Fruit fly (Drosophila melanogaster): ENCODE data around the gene eg.
A peak's percentile ranks its signal among the peaks of the same experiment; 100 is the strongest.

The eg gene

DNA sequence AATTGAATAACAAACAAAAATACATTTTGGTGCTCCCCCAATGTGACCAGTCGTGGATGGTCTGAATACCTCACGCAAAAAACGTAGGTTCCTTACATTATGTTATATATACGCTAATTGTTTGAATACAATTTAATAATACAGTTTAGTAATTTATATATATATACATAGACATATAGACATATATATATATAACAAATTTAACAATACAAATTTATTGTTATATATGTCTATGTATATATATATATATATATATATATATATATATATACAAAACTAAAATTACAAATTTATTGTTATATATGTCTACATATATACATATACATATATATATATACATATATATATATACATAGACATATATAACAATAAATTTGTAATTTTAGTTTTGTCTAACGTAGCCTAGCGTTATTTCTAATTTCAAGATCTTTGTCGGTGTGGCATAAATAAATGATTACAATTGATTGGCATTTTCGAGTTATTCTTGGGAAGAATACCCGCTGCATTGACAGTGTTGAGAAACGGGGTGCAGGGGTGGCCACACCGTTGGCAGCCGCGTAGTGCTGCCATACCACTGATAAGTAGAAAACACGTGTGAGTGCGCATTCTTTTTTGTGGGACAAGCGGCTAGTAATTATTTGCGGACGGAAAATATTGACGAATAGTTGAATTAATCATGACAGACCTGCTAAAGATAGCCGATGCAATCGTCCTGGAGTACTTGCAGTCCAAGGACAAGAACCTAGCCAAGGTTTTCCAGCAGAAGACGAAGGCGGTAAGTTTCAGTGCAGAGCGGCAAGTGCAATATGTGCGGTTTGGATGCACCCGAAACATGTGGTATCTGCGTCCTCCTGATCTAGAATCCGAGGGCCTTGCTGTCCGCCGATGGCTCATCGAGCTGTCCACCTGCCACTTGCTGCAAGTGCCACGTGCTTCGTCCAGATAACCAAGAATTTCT lies 24.0 kb downstream of the eg start, which contains the start of the genes CG7148 and Nopp140 (continued):
- peak; percentile 74 for TF ChIP-seq H2.0 (GFP tag; IDR thresholded peaks at IDR 0.05)
- TF ChIP-seq lola (GFP tag; optimal IDR thresholded peaks at IDR 0.05): peak in 1 of 3 experiments; percentile 14
- TF ChIP-seq Max (GFP tag; optimal IDR thresholded peaks at IDR 0.05): peak; percentile 97
- TF ChIP-seq CG2712 (tag; optimal IDR thresholded peaks at IDR 0.05): peak; percentile 68
- TF ChIP-seq Ptx1 (GFP tag; IDR thresholded peaks at IDR 0.05): peak; percentile 47; the same call in 1 of the 2 replicates
- no peak for TF ChIP-seq Poxn (GFP tag; IDR thresholded peaks at IDR 0.05)
- TF ChIP-seq CG16779 (GFP tag; IDR thresholded peaks at IDR 0.05): peak; percentile 77
- TF ChIP-seq CG4360 (GFP tag; IDR thresholded peaks at IDR 0.05): peak; percentile 7; the same call in 1 of the 2 replicates
- no peak for TF ChIP-seq GATAe (GFP tag; conservative IDR thresholded peaks at IDR 0.05)
- TF ChIP-seq croc (GFP tag; conservative IDR thresholded peaks at IDR 0.05): no peak
- no peak for TF ChIP-seq Lim3 (GFP tag; IDR thresholded peaks at IDR 0.05)
- no peak for TF ChIP-seq org-1 (GFP tag; optimal IDR thresholded peaks at IDR 0.05)
- peak; percentile 59 for TF ChIP-seq CHES-1-like (GFP tag; optimal IDR thresholded peaks at IDR 0.05)
- TF ChIP-seq CG3995 (GFP tag; optimal IDR thresholded peaks at IDR 0.05): peak; percentile 13
- TF ChIP-seq stc (GFP tag; IDR thresholded peaks at IDR 0.05): no peak; the same call in 1 of the 2 replicates
- no peak for TF ChIP-seq cg (GFP tag; optimal IDR thresholded peaks at IDR 0.05)
- peak; percentile 24; the same call in 1 of the 2 replicates for TF ChIP-seq Adf1 (GFP tag; IDR thresholded peaks at IDR 0.05)
- TF ChIP-seq Ravus (GFP tag; IDR thresholded peaks at IDR 0.05): peak; percentile 3; the same call in 1 of the 2 replicates
- TF ChIP-seq p53 (GFP tag; optimal IDR thresholded peaks at IDR 0.05): peak; percentile 40
- peak; percentile 53 for TF ChIP-seq CG2116 (GFP tag; optimal IDR thresholded peaks at IDR 0.05)
- peak; percentile 30 for TF ChIP-seq Six4 (GFP tag; optimal IDR thresholded peaks at IDR 0.05)
- TF ChIP-seq CG7786 (GFP tag; optimal IDR thresholded peaks at IDR 0.05): peak; percentile 64
- peak; percentile 38 to 62 for TF ChIP-seq Pdp1 (GFP tag; optimal IDR thresholded peaks at IDR 0.05)
- TF ChIP-seq Trl (optimal IDR thresholded peaks at IDR 0.05): no peak
- TF ChIP-seq Trl (GFP tag; optimal IDR thresholded peaks at IDR 0.05): peak; percentile 70
- TF ChIP-seq jing (GFP tag; optimal IDR thresholded peaks at IDR 0.05): no peak
- peak; percentile 89 for TF ChIP-seq Ets97D (GFP tag; optimal IDR thresholded peaks at IDR 0.05)
- TF ChIP-seq hbn (GFP tag; IDR thresholded peaks at IDR 0.05; ENCODE audit: partially characterized antibody): no peak
- TF ChIP-seq row (GFP tag; IDR thresholded peaks at IDR 0.05): peak; percentile 82
- TF ChIP-seq CG14667 (GFP tag; IDR thresholded peaks at IDR 0.05): peak; percentile 52
- peak; percentile 66 for TF ChIP-seq shn (GFP tag; optimal IDR thresholded peaks at IDR 0.05)
- TF ChIP-seq vvl (GFP tag; IDR thresholded peaks at IDR 0.05): peak; percentile 74
- TF ChIP-seq NFAT (GFP tag; IDR thresholded peaks at IDR 0.05): peak; percentile 89
- TF ChIP-seq ab (GFP tag; optimal IDR thresholded peaks at IDR 0.05): no peak

DNA sequence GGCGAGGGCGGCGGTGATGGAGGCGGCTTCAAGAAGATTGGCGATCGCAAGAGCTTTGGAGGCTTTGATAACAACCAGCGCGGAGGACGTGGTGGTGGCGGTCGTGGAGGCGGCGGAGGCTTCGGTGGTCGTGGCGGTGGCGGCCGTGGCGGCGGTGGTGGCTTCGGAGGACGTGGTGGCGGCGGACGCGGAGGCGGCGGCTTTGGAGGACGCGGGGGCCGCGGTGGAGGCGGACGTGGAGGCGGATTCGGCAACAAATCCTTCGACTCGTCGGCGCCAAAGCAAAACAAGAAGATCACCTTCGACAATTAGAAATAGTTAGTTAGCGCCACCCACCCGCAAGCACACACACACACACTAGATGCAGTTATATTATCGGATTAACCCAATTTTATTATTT lies 27.1 kb downstream of the eg start:
- peak in 1 of 2 experiments; percentile 79 for TF ChIP-seq Dfd (GFP tag; optimal IDR thresholded peaks at IDR 0.05)
- 0 out of 2 replicates have a peak, but pooled peaks have one; percentile 13 for TF ChIP-seq Dref (GFP tag; IDR thresholded peaks at IDR 0.05)
- no peak for TF ChIP-seq hb (GFP tag; IDR thresholded peaks at IDR 0.05; ENCODE audit: partially characterized antibody)
- 0 out of 3 replicates have a peak, but pooled peaks have one; percentile 29 for TF ChIP-seq HLH4C (GFP tag; IDR thresholded peaks at IDR 0.05; ENCODE audit: partially characterized antibody)
- no peak for TF ChIP-seq CG8281 (tag; optimal IDR thresholded peaks at IDR 0.05)
- TF ChIP-seq Atf-2 (GFP tag; optimal IDR thresholded peaks at IDR 0.05): no peak
- peak; percentile 27; the same call in 1 of the 3 replicates for TF ChIP-seq Opbp (GFP tag; IDR thresholded peaks at IDR 0.05; ENCODE audit: partially characterized antibody)
- no peak for TF ChIP-seq HLH54F (GFP tag; optimal IDR thresholded peaks at IDR 0.05)
- TF ChIP-seq zfh1 (GFP tag; IDR thresholded peaks at IDR 0.05): 0 out of 3 replicates have a peak, but pooled peaks have one; percentile 12
- no peak for TF ChIP-seq CG14050 (GFP tag; IDR thresholded peaks at IDR 0.05)
- peak; percentile 69 for TF ChIP-seq Med (GFP tag)
- TF ChIP-seq CG15479 (GFP tag; optimal IDR thresholded peaks at IDR 0.05): no peak
- no peak for TF ChIP-seq pfk (GFP tag; optimal IDR thresholded peaks at IDR 0.05)
- no peak for TF ChIP-seq danr (GFP tag; IDR thresholded peaks at IDR 0.05)

Measured in whole organism, embryonic.